Worm (Caenorhabditis elegans) whole organism, late embryonic: ENCODE results near the gene twk-5.

Experiments
- C38D4.7 ChIP-seq: fragments of 200-800 bp; sonication (Bioruptor generic); optimal IDR thresholded peaks from 2 replicates; lab custom pipeline; 2018; ENCODE audit warnings: mild to moderate bottlenecking, missing genetic modification characterization, moderate library complexity, missing compliant biosample characterization
- F13H6.1 ChIP-seq: sonication (generic microtip); optimal IDR thresholded peaks from 2 replicates; lab custom pipeline; 2016; ENCODE audit warnings: missing genetic modification characterization, missing compliant biosample characterization
- K02D7.2 ChIP-seq: sonication (generic microtip); optimal IDR thresholded peaks from 2 replicates; lab custom pipeline; 2017; ENCODE audit warnings: mild to moderate bottlenecking, missing genetic modification characterization, missing compliant biosample characterization
- K09A11.1 ChIP-seq: sonication (generic microtip); optimal IDR thresholded peaks from 2 replicates; lab custom pipeline; 2017; ENCODE audit warnings: antibody characterized with exemption, mild to moderate bottlenecking, missing genetic modification characterization, missing compliant biosample characterization; ENCODE audit not compliant: insufficient read depth
- T23F11.4 ChIP-seq: fragments of 200-800 bp; sonication (Bioruptor generic); optimal IDR thresholded peaks from 2 replicates; lab custom pipeline; 2018; ENCODE audit warnings: mild to moderate bottlenecking, missing genetic modification characterization, missing compliant biosample characterization
- Y22D7AL.16 ChIP-seq: sonication (generic microtip); optimal IDR thresholded peaks from 2 replicates; lab custom pipeline; 2016; ENCODE audit warnings: missing genetic modification characterization, missing compliant biosample characterization
- ceh-19 ChIP-seq: fragments of 200-800 bp; sonication (Bioruptor generic); optimal IDR thresholded peaks from 2 replicates; lab custom pipeline; 2018; ENCODE audit warnings: mild to moderate bottlenecking, missing genetic modification characterization, missing compliant biosample characterization
- ceh-2 ChIP-seq: sonication (generic microtip); optimal IDR thresholded peaks from 2 replicates; lab custom pipeline; 2016; ENCODE audit warnings: missing genotype, missing genetic modification characterization, missing compliant biosample characterization
- ceh-22 ChIP-seq: sonication (generic microtip); optimal IDR thresholded peaks from 2 replicates; lab custom pipeline; 2017; ENCODE audit warnings: missing biosample characterization, missing genetic modification characterization
- ceh-24 ChIP-seq: sonication (generic microtip); optimal IDR thresholded peaks from 2 replicates; lab custom pipeline; 2016; ENCODE audit warnings: mild to moderate bottlenecking, missing genetic modification characterization, missing compliant biosample characterization
- ceh-30 ChIP-seq: fragments of 150-350 bp; optimal IDR thresholded peaks from 2 replicates; lab custom pipeline; 2014; ENCODE audit warnings: missing biosample characterization, missing genetic modification characterization
- ceh-31 ChIP-seq: sonication (generic microtip); optimal IDR thresholded peaks from 2 replicates; lab custom pipeline; 2016; ENCODE audit warnings: missing genetic modification characterization, missing compliant biosample characterization
- ceh-34 ChIP-seq: sonication (generic microtip); optimal IDR thresholded peaks from 2 replicates; lab custom pipeline; 2016; ENCODE audit warnings: mild to moderate bottlenecking, missing genetic modification characterization, missing compliant biosample characterization
- ceh-45 ChIP-seq: fragments of 200-800 bp; sonication (Bioruptor generic); IDR thresholded peaks from 2 replicates; pipeline ENCODE4 v1.3.6; 2022; ENCODE audit warnings: missing genetic modification reagents, missing genetic modification characterization, missing compliant biosample characterization
- ceh-48 ChIP-seq: sonication (generic microtip); optimal IDR thresholded peaks from 2 replicates; lab custom pipeline; 2016; ENCODE audit warnings: missing genetic modification characterization, inconsistent platforms, missing compliant biosample characterization
- ceh-6 ChIP-seq: fragments of 200-800 bp; sonication (Bioruptor generic); optimal IDR thresholded peaks from 2 replicates; lab custom pipeline; 2018; ENCODE audit warnings: mild to moderate bottlenecking, missing genetic modification characterization, missing compliant biosample characterization
- che-1 ChIP-seq: sonication (generic microtip); optimal IDR thresholded peaks from 2 replicates; lab custom pipeline; 2016; ENCODE audit warnings: mild to moderate bottlenecking, missing genetic modification characterization, missing compliant biosample characterization
- dmd-4 ChIP-seq: sonication (generic microtip); optimal IDR thresholded peaks from 2 replicates; lab custom pipeline; 2016; ENCODE audit warnings: borderline replicate concordance, missing genetic modification characterization, missing compliant biosample characterization
- dve-1 ChIP-seq: sonication (generic microtip); optimal IDR thresholded peaks from 2 replicates; lab custom pipeline; 2017; ENCODE audit warnings: antibody characterized with exemption, mild to moderate bottlenecking, missing genetic modification characterization, missing compliant biosample characterization
- elt-2 ChIP-seq: sonication (generic microtip); optimal IDR thresholded peaks from 2 replicates; lab custom pipeline; 2016; ENCODE audit warnings: missing genetic modification reagents, missing genetic modification characterization, missing compliant biosample characterization
- ets-4 ChIP-seq: sonication (generic microtip); optimal IDR thresholded peaks from 2 replicates; lab custom pipeline; 2016; ENCODE audit warnings: missing genetic modification characterization, missing compliant biosample characterization
- eyg-1 ChIP-seq: sonication (generic microtip); optimal IDR thresholded peaks from 2 replicates; lab custom pipeline; 2016; ENCODE audit warnings: missing genotype, missing genetic modification characterization, missing compliant biosample characterization
- fax-1 ChIP-seq: sonication (generic microtip); optimal IDR thresholded peaks from 2 replicates; lab custom pipeline; 2016; ENCODE audit warnings: missing genotype, missing genetic modification characterization, missing compliant biosample characterization
- fkh-10 ChIP-seq: fragments of 150-350 bp; optimal IDR thresholded peaks from 2 replicates; lab custom pipeline; 2014; ENCODE audit warnings: missing biosample characterization, missing genetic modification reagents, missing genetic modification characterization
- fkh-6 ChIP-seq: sonication (generic microtip); optimal IDR thresholded peaks from 2 replicates; lab custom pipeline; 2016; ENCODE audit warnings: missing genetic modification characterization, missing compliant biosample characterization
- hlh-13 ChIP-seq: fragments of 200-800 bp; sonication (Bioruptor generic); optimal IDR thresholded peaks from 2 replicates; lab custom pipeline; 2018; ENCODE audit warnings: mild to moderate bottlenecking, missing genetic modification characterization, missing compliant biosample characterization
- hlh-15 ChIP-seq: sonication (generic microtip); optimal IDR thresholded peaks from 2 replicates; lab custom pipeline; 2016; ENCODE audit warnings: missing genetic modification characterization, missing compliant biosample characterization
- hlh-30 ChIP-seq: sonication (generic microtip); optimal IDR thresholded peaks from 2 replicates; lab custom pipeline; 2017; ENCODE audit warnings: antibody characterized with exemption, missing genetic modification characterization, missing compliant biosample characterization; ENCODE audit not compliant: insufficient read depth
- hlh-6 ChIP-seq: sonication (generic microtip); optimal IDR thresholded peaks from 2 replicates; lab custom pipeline; 2016; ENCODE audit warnings: missing genotype, missing genetic modification characterization, missing compliant biosample characterization
- hlh-8 ChIP-seq: sonication (generic microtip); optimal IDR thresholded peaks from 2 replicates; lab custom pipeline; 2016; ENCODE audit warnings: missing genotype, missing genetic modification characterization, missing compliant biosample characterization
- lim-6 ChIP-seq: sonication (generic microtip); optimal IDR thresholded peaks from 2 replicates; lab custom pipeline; 2016; ENCODE audit warnings: missing genetic modification characterization, missing compliant biosample characterization
- lin-11 ChIP-seq: fragments of 200-800 bp; sonication (Bioruptor generic); optimal IDR thresholded peaks from 2 replicates; lab custom pipeline; 2018; ENCODE audit warnings: mild to moderate bottlenecking, missing genetic modification characterization, missing compliant biosample characterization
- madf-2 ChIP-seq: sonication (generic microtip); optimal IDR thresholded peaks from 2 replicates; lab custom pipeline; 2017; ENCODE audit warnings: missing genetic modification characterization, missing compliant biosample characterization
- mec-3 ChIP-seq: sonication (generic microtip); optimal IDR thresholded peaks from 2 replicates; lab custom pipeline; 2016; ENCODE audit warnings: borderline replicate concordance, missing genetic modification characterization, missing compliant biosample characterization
- nfya-1 ChIP-seq: sonication (generic microtip); optimal IDR thresholded peaks from 2 replicates; lab custom pipeline; 2017; ENCODE audit warnings: missing genetic modification characterization, mild to moderate bottlenecking, missing compliant biosample characterization, antibody characterized with exemption, moderate library complexity
- nhr-11 ChIP-seq: fragments of 150-350 bp; optimal IDR thresholded peaks from 2 replicates; lab custom pipeline; 2014; ENCODE audit warnings: missing biosample characterization, missing genetic modification characterization
- nhr-232 ChIP-seq: sonication (generic microtip); optimal IDR thresholded peaks from 2 replicates; lab custom pipeline; 2016; ENCODE audit warnings: missing genetic modification characterization, missing compliant biosample characterization
- npax-4 ChIP-seq: sonication (generic microtip); optimal IDR thresholded peaks from 2 replicates; lab custom pipeline; 2016; ENCODE audit warnings: missing genetic modification characterization, missing compliant biosample characterization
- pag-3 ChIP-seq: sonication (generic microtip); optimal IDR thresholded peaks from 2 replicates; lab custom pipeline; 2016; ENCODE audit warnings: missing compliant biosample characterization, missing genetic modification characterization, borderline replicate concordance
- pat-9 ChIP-seq: fragments of 200-800 bp; sonication (Bioruptor generic); optimal IDR thresholded peaks from 2 replicates; lab custom pipeline; 2018; ENCODE audit warnings: mild to moderate bottlenecking, missing genetic modification characterization, moderate library complexity, missing compliant biosample characterization
- pax-1 ChIP-seq: fragments of 150-350 bp; optimal IDR thresholded peaks from 2 replicates; lab custom pipeline; 2014; ENCODE audit warnings: missing biosample characterization, missing genetic modification characterization
- pha-2 ChIP-seq: sonication (generic microtip); optimal IDR thresholded peaks from 2 replicates; lab custom pipeline; 2017; ENCODE audit warnings: mild to moderate bottlenecking, missing genetic modification characterization, missing compliant biosample characterization
- pros-1 ChIP-seq: fragments of 150-350 bp; optimal IDR thresholded peaks from 2 replicates; lab custom pipeline; 2014; ENCODE audit warnings: missing biosample characterization, missing genetic modification reagents, missing genetic modification characterization
- ref-2 ChIP-seq: sonication (generic microtip); optimal IDR thresholded peaks from 2 replicates; lab custom pipeline; 2016; ENCODE audit warnings: missing genetic modification characterization, missing compliant biosample characterization
- sdc-2 ChIP-seq: sonication (generic microtip); optimal IDR thresholded peaks from 2 replicates; lab custom pipeline; 2016; ENCODE audit warnings: missing genotype, missing genetic modification characterization, missing compliant biosample characterization
- syd-9 ChIP-seq: sonication (generic microtip); optimal IDR thresholded peaks from 2 replicates; lab custom pipeline; 2016; ENCODE audit warnings: mild to moderate bottlenecking, missing genetic modification characterization, moderate library complexity, missing compliant biosample characterization
- tbx-2 ChIP-seq: sonication (generic microtip); optimal IDR thresholded peaks from 2 replicates; lab custom pipeline; 2016; ENCODE audit warnings: missing genetic modification characterization, missing compliant biosample characterization
- tbx-7 ChIP-seq: sonication (generic microtip); optimal IDR thresholded peaks from 2 replicates; lab custom pipeline; 2016; ENCODE audit warnings: missing genotype, missing genetic modification characterization, missing compliant biosample characterization
- ttx-3 ChIP-seq: sonication (generic microtip); optimal IDR thresholded peaks from 2 replicates; lab custom pipeline; 2016; ENCODE audit warnings: missing genetic modification reagents, missing genetic modification characterization, missing compliant biosample characterization
- unc-3 ChIP-seq, 2 experiments: fragments of 200-800 bp in 1 of 2; sonication (Bioruptor generic) in 1 of 2; sonication (generic microtip) in 1 of 2; conservative IDR thresholded peaks in 1 of 2; optimal IDR thresholded peaks in 1 of 2; 2 replicates each; pipeline versions ENCODE4 v1.3.6 to Lab custom; 2016 to 2022; ENCODE audit warnings: missing compliant biosample characterization in 2 of 2, missing genetic modification characterization in 2 of 2, missing genetic modification reagents in 1 of 2
- unc-55 ChIP-seq: sonication (generic microtip); optimal IDR thresholded peaks from 2 replicates; lab custom pipeline; 2017; ENCODE audit warnings: missing biosample characterization, missing genetic modification reagents, missing genetic modification characterization
- unc-86 ChIP-seq: sonication (generic microtip); optimal IDR thresholded peaks from 2 replicates; lab custom pipeline; 2016; ENCODE audit warnings: missing genetic modification characterization, missing compliant biosample characterization
- zip-5 ChIP-seq: sonication (generic microtip); optimal IDR thresholded peaks from 2 replicates; lab custom pipeline; 2016; ENCODE audit warnings: missing genetic modification characterization, missing compliant biosample characterization

twk-5 gene

ce11 chrII:11453025-11453424 lies 32.1 kb downstream of the twk-5 start, which contains the start of gene rsp-1:
Gene rsp-1 (plus strand): TSS chrII:11453362.
- TF ChIP-seq C38D4.7 (GFP tag; lab: Kevin White, UChicago) (no peak), pag-3 (tag; lab: Kevin White, UChicago) (peak; percentile 42), ceh-45 (GFP tag; lab: Robert Waterston, UW) (no peak), dmd-4 (tag; lab: Kevin White, UChicago) (no peak), syd-9 (tag; lab: Kevin White, UChicago) (peak; percentile 45), K02D7.2 (tag; lab: Kevin White, UChicago) (no peak), ceh-48 (tag; lab: Kevin White, UChicago) (peak; percentile 88), nhr-11 (no peak), Y22D7AL.16 (tag; lab: Kevin White, UChicago) (peak; percentile 37), hlh-13 (GFP tag; lab: Kevin White, UChicago) (no peak), elt-2 (peak; percentile 51), hlh-8 (tag; lab: Kevin White, UChicago) (no peak), lin-11 (tag; lab: Kevin White, UChicago) (no peak), hlh-15 (tag; lab: Kevin White, UChicago) (no peak), ref-2 (tag; lab: Kevin White, UChicago) (peak; percentile 69), pros-1 (tag; lab: Kevin White, UChicago) (no peak), ets-4 (tag; lab: Kevin White, UChicago) (peak; percentile 18), pax-1 (no peak), unc-86 (tag; lab: Kevin White, UChicago) (peak; percentile 23), nhr-232 (tag; lab: Kevin White, UChicago) (no peak), ttx-3 (tag; lab: Kevin White, UChicago) (no peak), npax-4 (tag; lab: Kevin White, UChicago) (no peak), eyg-1 (tag; lab: Kevin White, UChicago) (no peak), K09A11.1 (tag; lab: Kevin White, UChicago) (peak; percentile 11), ceh-2 (tag; lab: Kevin White, UChicago) (peak; percentile 43), ceh-6 (GFP tag; lab: Kevin White, UChicago) (peak; percentile 36), T23F11.4 (GFP tag; lab: Kevin White, UChicago) (peak; percentile 8), fkh-10 (GFP tag; lab: Kevin White, UChicago) (peak; percentile 13), ceh-24 (tag; lab: Kevin White, UChicago) (no peak), che-1 (peak; percentile 6), tbx-2 (tag; lab: Kevin White, UChicago) (peak; percentile 77), pha-2 (tag; lab: Kevin White, UChicago) (peak; percentile 33), ceh-34 (tag; lab: Kevin White, UChicago) (peak; percentile 58), mec-3 (tag; lab: Kevin White, UChicago) (no peak), hlh-30 (tag; lab: Kevin White, UChicago) (peak; percentile 17), ceh-30 (tag; lab: Kevin White, UChicago) (peak; percentile 47), F13H6.1 (tag; lab: Kevin White, UChicago) (peak; percentile 40), pat-9 (tag; lab: Kevin White, UChicago) (peak; percentile 49), lim-6 (peak; percentile 55), zip-5 (no peak), tbx-7 (tag; lab: Kevin White, UChicago) (no peak), fax-1 (tag; lab: Kevin White, UChicago) (peak; percentile 38), hlh-6 (tag; lab: Kevin White, UChicago) (no peak), nfya-1 (tag; lab: Kevin White, UChicago) (peak; percentile 80), unc-3 (GFP tag; conservative IDR thresholded peaks at IDR 0.05; lab: Robert Waterston, UW) (no peak), unc-3 (tag; optimal IDR thresholded peaks at IDR 0.05; lab: Kevin White, UChicago) (peak; percentile 66), madf-2 (peak; percentile 49), ceh-22 (tag; lab: Kevin White, UChicago) (no peak), fkh-6 (tag; lab: Kevin White, UChicago) (peak; percentile 33), unc-55 (peak; percentile 34), ceh-31 (peak; percentile 78), ceh-19 (GFP tag; lab: Kevin White, UChicago) (no peak), dve-1 (tag; lab: Kevin White, UChicago) (peak; percentile 67), sdc-2 (tag; lab: Kevin White, UChicago) (peak; percentile 46)
